Worm (Caenorhabditis elegans) whole organism, L4 larva: ENCODE data around the gene pho-9.

Experiments used
- D1046.2 ChIP-seq: fragments of 200-800 bp; sonication (Bioruptor generic); IDR thresholded peaks from 2 replicates; pipeline ENCODE4 v1.3.6; 2022; ENCODE audit warnings: missing genetic modification characterization, missing compliant biosample characterization
- F10B5.3 ChIP-seq: sonication (generic microtip); optimal IDR thresholded peaks from 2 replicates; lab custom pipeline; 2016; ENCODE audit warnings: mild to moderate bottlenecking, missing genetic modification characterization, missing compliant biosample characterization
- F26F4.8 ChIP-seq: fragments of 200-800 bp; sonication (Bioruptor generic); conservative IDR thresholded peaks from 2 replicates; pipeline ENCODE4 v1.3.6; 2022; ENCODE audit warnings: missing genetic modification characterization, missing compliant biosample characterization
- F37D6.2 ChIP-seq: sonication (generic microtip); optimal IDR thresholded peaks from 2 replicates; lab custom pipeline; 2016; ENCODE audit warnings: mild to moderate bottlenecking, missing genetic modification characterization, missing compliant biosample characterization
- F44E2.7 ChIP-seq: fragments of 200-800 bp; sonication (Bioruptor generic); IDR thresholded peaks from 2 replicates; pipeline ENCODE4 v2.1.2; 2022; ENCODE audit warnings: missing genetic modification characterization, missing compliant biosample characterization
- T20F7.1 ChIP-seq: fragments of 200-800 bp; sonication (Bioruptor generic); optimal IDR thresholded peaks from 2 replicates; lab custom pipeline; 2018; ENCODE audit warnings: mild to moderate bottlenecking, missing genetic modification characterization, missing compliant biosample characterization
- T26A8.4 ChIP-seq: fragments of 200-800 bp; sonication (Bioruptor generic); IDR thresholded peaks from 2 replicates; pipeline ENCODE4 v1.3.6; 2022; ENCODE audit warnings: missing genetic modification characterization, missing compliant biosample characterization
- Y105C5A.15 ChIP-seq: fragments of 200-800 bp; sonication (Bioruptor generic); IDR thresholded peaks from 2 replicates; pipeline ENCODE4 v1.3.6; 2022; ENCODE audit warnings: missing genetic modification characterization, missing compliant biosample characterization
- Y48G9A.11 ChIP-seq: fragments of 200-800 bp; sonication (Bioruptor generic); IDR thresholded peaks from 2 replicates; pipeline ENCODE4 v1.3.6; 2022; ENCODE audit warnings: missing genetic modification reagents, missing genetic modification characterization, missing compliant biosample characterization
- ZK337.2 ChIP-seq: fragments of 200-800 bp; sonication (Bioruptor generic); IDR thresholded peaks from 2 replicates; pipeline ENCODE4 v1.3.6; 2022; ENCODE audit warnings: missing genetic modification reagents, missing genetic modification characterization, missing compliant biosample characterization
- aha-1 ChIP-seq: fragments of 150-350 bp; peaks from one replicate; lab custom pipeline; 2014; ENCODE audit warnings: missing biosample characterization, missing genetic modification characterization
- ama-1 ChIP-seq: fragments of 150-350 bp; optimal IDR thresholded peaks from 2 replicates; lab custom pipeline; 2014; ENCODE audit warnings: inconsistent platforms, mixed read lengths
- attf-4 ChIP-seq: sonication (generic microtip); optimal IDR thresholded peaks from 3 replicates; lab custom pipeline; 2017; ENCODE audit warnings: missing biosample characterization, missing genetic modification characterization
- ceh-28 ChIP-seq: fragments of 150-350 bp; optimal IDR thresholded peaks from 2 replicates; lab custom pipeline; 2014; ENCODE audit warnings: missing biosample characterization, missing genetic modification reagents, missing genetic modification characterization
- ceh-32 ChIP-seq: sonication (generic microtip); optimal IDR thresholded peaks from 2 replicates; lab custom pipeline; 2016; ENCODE audit warnings: mild to moderate bottlenecking, missing genetic modification characterization, missing compliant biosample characterization; ENCODE audit not compliant: poor library complexity
- ceh-44 ChIP-seq: fragments of 200-800 bp; sonication (Bioruptor generic); IDR thresholded peaks from 2 replicates; pipeline ENCODE4 v1.3.6; 2022; ENCODE audit warnings: missing genetic modification reagents, missing genetic modification characterization, missing compliant biosample characterization
- ceh-82 ChIP-seq: sonication (generic microtip); optimal IDR thresholded peaks from 2 replicates; lab custom pipeline; 2017; ENCODE audit warnings: missing biosample characterization, missing genetic modification characterization
- cey-2 ChIP-seq: sonication (generic microtip); optimal IDR thresholded peaks from 3 replicates; lab custom pipeline; 2017; ENCODE audit warnings: missing genetic modification characterization, mild to moderate bottlenecking, missing compliant biosample characterization, antibody characterized with exemption, borderline replicate concordance; ENCODE audit not compliant: insufficient read depth
- ctbp-1 ChIP-seq: fragments of 200-800 bp; sonication (Bioruptor generic); IDR thresholded peaks from 2 replicates; pipeline ENCODE4 v1.3.6; 2022; ENCODE audit warnings: missing genetic modification reagents, missing genetic modification characterization, missing compliant biosample characterization
- daf-19 ChIP-seq: fragments of 200-800 bp; sonication (Bioruptor generic); conservative IDR thresholded peaks from 2 replicates; pipeline ENCODE4 v1.3.6; 2022; ENCODE audit warnings: missing genetic modification characterization, missing compliant biosample characterization
- daf-8 ChIP-seq: fragments of 200-800 bp; sonication (Bioruptor generic); IDR thresholded peaks from 2 replicates; pipeline ENCODE4 v1.3.6; 2022; ENCODE audit warnings: missing genetic modification characterization, missing compliant biosample characterization
- dve-1 ChIP-seq: sonication (generic microtip); optimal IDR thresholded peaks from 2 replicates; lab custom pipeline; 2017; ENCODE audit warnings: antibody characterized with exemption, mild to moderate bottlenecking, missing genetic modification characterization, missing compliant biosample characterization; ENCODE audit not compliant: insufficient read depth
- egl-27 ChIP-seq: sonication (generic microtip); optimal IDR thresholded peaks from 3 replicates; lab custom pipeline; 2017; ENCODE audit warnings: missing biosample characterization, missing genetic modification reagents, missing genetic modification characterization
- egl-43 ChIP-seq: fragments of 200-800 bp; sonication (Bioruptor generic); IDR thresholded peaks from 2 replicates; pipeline ENCODE4 v1.3.6; 2022; ENCODE audit warnings: missing genetic modification reagents, missing genetic modification characterization, missing compliant biosample characterization
- fkh-10 ChIP-seq: fragments of 150-350 bp; optimal IDR thresholded peaks from 2 replicates; lab custom pipeline; 2014; ENCODE audit warnings: missing biosample characterization, missing genetic modification reagents, missing genetic modification characterization
- hif-1 ChIP-seq, 2 experiments: sonication (generic microtip); optimal IDR thresholded peaks; 2 replicates each; lab custom pipeline; 2016 to 2017; ENCODE audit warnings: missing compliant biosample characterization in 2 of 2, missing genetic modification characterization in 2 of 2, missing genetic modification reagents in 2 of 2, missing genotype in 2 of 2, mild to moderate bottlenecking in 1 of 2
- hlh-11 ChIP-seq: fragments of 200-800 bp; sonication (Bioruptor generic); optimal IDR thresholded peaks from 2 replicates; lab custom pipeline; 2018; ENCODE audit warnings: mild to moderate bottlenecking, missing genetic modification characterization, missing compliant biosample characterization
- hlh-30 ChIP-seq: sonication (generic microtip); optimal IDR thresholded peaks from 2 replicates; lab custom pipeline; 2017; ENCODE audit warnings: antibody characterized with exemption, mild to moderate bottlenecking, missing genetic modification characterization, missing compliant biosample characterization; ENCODE audit not compliant: insufficient read depth
- lin-13 ChIP-seq: fragments of 150-350 bp; optimal IDR thresholded peaks from 2 replicates; lab custom pipeline; 2014; ENCODE audit warnings: missing biosample characterization, missing genetic modification reagents, missing genetic modification characterization
- lin-15B ChIP-seq: fragments of 150-350 bp; sonication (generic microtip); optimal IDR thresholded peaks from 3 replicates; lab custom pipeline; 2014; ENCODE audit warnings: missing biosample characterization, missing genetic modification characterization
- lin-29 ChIP-seq: fragments of 200-800 bp; sonication (Bioruptor generic); IDR thresholded peaks from 2 replicates; pipeline ENCODE4 v1.3.6; 2022; ENCODE audit warnings: missing genetic modification reagents, missing genetic modification characterization, missing compliant biosample characterization
- lin-38 ChIP-seq: fragments of 200-800 bp; sonication (Bioruptor generic); IDR thresholded peaks from 2 replicates; pipeline ENCODE4 v1.3.6; 2022; ENCODE audit warnings: missing genetic modification reagents, missing genetic modification characterization, missing compliant biosample characterization
- lin-39 ChIP-seq: fragments of 150-350 bp; optimal IDR thresholded peaks from 2 replicates; lab custom pipeline; 2014; ENCODE audit warnings: missing biosample characterization, missing genetic modification reagents, missing genetic modification characterization
- lir-3 ChIP-seq: sonication (generic microtip); optimal IDR thresholded peaks from 2 replicates; lab custom pipeline; 2016; ENCODE audit warnings: mild to moderate bottlenecking, missing genetic modification characterization, missing compliant biosample characterization
- lsy-2 ChIP-seq, 2 experiments: fragments of 150-350 bp in 1 of 2; sonication (generic microtip) in 1 of 2; optimal IDR thresholded peaks; 2 replicates each; lab custom pipeline; 2014 to 2017; ENCODE audit warnings: missing biosample characterization in 2 of 2, missing genetic modification characterization in 2 of 2
- mdt-29 ChIP-seq: fragments of 200-800 bp; sonication (Bioruptor generic); IDR thresholded peaks from 2 replicates; pipeline ENCODE4 v1.3.6; 2022; ENCODE audit warnings: missing genetic modification reagents, missing genetic modification characterization, missing compliant biosample characterization
- mep-1 ChIP-seq: fragments of 150-350 bp; sonication (generic microtip); optimal IDR thresholded peaks from 3 replicates; lab custom pipeline; 2014; ENCODE audit warnings: missing biosample characterization, missing genetic modification characterization
- mxl-2 ChIP-seq: fragments of 200-800 bp; sonication (Bioruptor generic); conservative IDR thresholded peaks from 2 replicates; pipeline ENCODE4 v1.3.6; 2022; ENCODE audit warnings: missing genetic modification reagents, missing genetic modification characterization, missing compliant biosample characterization
- nhr-11 ChIP-seq: fragments of 150-350 bp; optimal IDR thresholded peaks from 2 replicates; lab custom pipeline; 2014; ENCODE audit warnings: missing biosample characterization, missing genetic modification characterization
- nhr-237 ChIP-seq: sonication (generic microtip); optimal IDR thresholded peaks from 2 replicates; lab custom pipeline; 2017; ENCODE audit warnings: missing biosample characterization, missing genetic modification characterization
- nhr-28 ChIP-seq: fragments of 150-350 bp; optimal IDR thresholded peaks from 2 replicates; lab custom pipeline; 2014; ENCODE audit warnings: missing biosample characterization, missing genetic modification characterization
- nhr-42 ChIP-seq: fragments of 200-800 bp; sonication (Bioruptor generic); IDR thresholded peaks from 2 replicates; pipeline ENCODE4 v1.3.6; 2022; ENCODE audit warnings: missing genetic modification characterization, missing compliant biosample characterization
- nhr-6 ChIP-seq: fragments of 150-350 bp; optimal IDR thresholded peaks from 2 replicates; lab custom pipeline; 2014; ENCODE audit warnings: missing biosample characterization, missing genetic modification characterization
- nhr-77 ChIP-seq: fragments of 150-350 bp; optimal IDR thresholded peaks from 2 replicates; lab custom pipeline; 2014; ENCODE audit warnings: missing biosample characterization, missing genetic modification characterization
- saeg-2 ChIP-seq: fragments of 200-800 bp; sonication (Bioruptor generic); IDR thresholded peaks from 2 replicates; pipeline ENCODE4 v1.3.6; 2022; ENCODE audit warnings: missing genetic modification reagents, missing genetic modification characterization, missing compliant biosample characterization
- sdz-12 ChIP-seq: fragments of 200-800 bp; sonication (Bioruptor generic); optimal IDR thresholded peaks from 2 replicates; lab custom pipeline; 2018; ENCODE audit warnings: mild to moderate bottlenecking, missing genetic modification characterization, missing compliant biosample characterization
- set-16 ChIP-seq: fragments of 200-800 bp; sonication (Bioruptor generic); IDR thresholded peaks from 2 replicates; pipeline ENCODE4 v1.3.6; 2022; ENCODE audit warnings: missing genetic modification reagents, missing genetic modification characterization, missing compliant biosample characterization
- skn-1 ChIP-seq: fragments of 150-350 bp; optimal IDR thresholded peaks from 2 replicates; lab custom pipeline; 2014; ENCODE audit warnings: missing biosample characterization, missing genetic modification characterization
- tra-1 ChIP-seq: fragments of 200-800 bp; sonication (Bioruptor generic); IDR thresholded peaks from 2 replicates; pipeline ENCODE4 v1.3.6; 2022; ENCODE audit warnings: missing genetic modification reagents, missing genetic modification characterization, missing compliant biosample characterization
- unc-39 ChIP-seq: sonication (generic microtip); optimal IDR thresholded peaks from 2 replicates; lab custom pipeline; 2017; ENCODE audit warnings: missing biosample characterization, missing genetic modification characterization
- vab-7 ChIP-seq: fragments of 200-800 bp; sonication (Bioruptor generic); IDR thresholded peaks from 2 replicates; pipeline ENCODE4 v1.3.6; 2022; ENCODE audit warnings: missing genetic modification reagents, missing genetic modification characterization, missing compliant biosample characterization
- zip-11 ChIP-seq: fragments of 200-800 bp; sonication (Bioruptor generic); IDR thresholded peaks from 2 replicates; pipeline ENCODE4 v1.3.6; 2022; ENCODE audit warnings: missing genetic modification characterization, missing compliant biosample characterization

pho-9 gene

DNA sequence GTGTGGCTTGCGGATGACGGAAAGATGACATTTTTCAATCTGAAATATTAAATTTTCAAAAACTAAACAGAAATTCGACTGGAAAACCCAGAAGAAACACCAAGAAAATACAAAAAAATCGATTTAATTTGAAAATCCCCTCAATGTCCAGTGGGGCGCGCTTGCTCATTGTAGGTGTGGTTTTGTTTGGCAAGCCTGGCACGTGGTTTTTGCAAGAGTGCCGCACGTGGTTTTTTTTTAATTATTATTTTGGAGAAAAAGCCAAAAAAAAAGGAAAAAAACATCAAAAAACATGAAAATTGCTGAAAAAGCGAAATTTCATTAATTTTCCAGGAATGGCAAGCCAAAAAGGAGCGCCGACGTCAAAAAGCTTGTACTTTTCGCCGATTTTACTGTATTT is 8.0 kb upstream of the pho-9 start, which contains the start of gene swsn-3 (continued):
- TF ChIP-seq T20F7.1 = no peak
- no peak for TF ChIP-seq tra-1 (GFP tag; lab: Robert Waterston, UW)
- TF ChIP-seq skn-1 = no peak
- peak; percentile 74 for TF ChIP-seq ctbp-1 (GFP tag; lab: Robert Waterston, UW)
- TF ChIP-seq daf-8 (GFP tag; lab: Robert Waterston, UW) = no peak
- no peak for TF ChIP-seq attf-4
- no peak for TF ChIP-seq mdt-29 (GFP tag; lab: Robert Waterston, UW)
- no peak for TF ChIP-seq saeg-2 (GFP tag; lab: Robert Waterston, UW)
- peak; percentile 64 for TF ChIP-seq Y48G9A.11
- peak; percentile 60 for TF ChIP-seq hlh-11 (tag; lab: Kevin White, UChicago)
- no peak for TF ChIP-seq daf-19
- TF ChIP-seq ceh-28 (tag; lab: Kevin White, UChicago) = peak; percentile 53
- no peak for TF ChIP-seq ama-1 (lab: Kevin White, UChicago)
- 0 out of 2 replicates have a peak, but pooled peaks have one; percentile 32 for TF ChIP-seq nhr-42 (GFP tag; lab: Robert Waterston, UW)
- peak; percentile 18 for TF ChIP-seq fkh-10 (GFP tag; lab: Kevin White, UChicago)
- TF ChIP-seq cey-2 (tag; lab: Kevin White, UChicago) = no peak
- TF ChIP-seq unc-39 = no peak
- TF ChIP-seq zip-11 (GFP tag; lab: Robert Waterston, UW) = no peak
- no peak for TF ChIP-seq ceh-82 (tag; lab: Kevin White, UChicago)
- peak; percentile 13 for TF ChIP-seq F10B5.3 (tag; lab: Kevin White, UChicago)
- TF ChIP-seq lsy-2 (tag; optimal IDR thresholded peaks at IDR 0.05; lab: Kevin White, UChicago) = peak; percentile 20 to 94
- TF ChIP-seq aha-1 (tag; lab: Kevin White, UChicago) = no peak
- peak; percentile 93 for TF ChIP-seq nhr-6
- peak in 1 of 2 experiments; percentile 68 for TF ChIP-seq hif-1 (tag; optimal IDR thresholded peaks at IDR 0.05; lab: Kevin White, UChicago)
- peak; percentile 97 for TF ChIP-seq lin-38 (GFP tag; lab: Robert Waterston, UW)
- peak; percentile 86 for TF ChIP-seq lin-13 (GFP tag; lab: Kevin White, UChicago)
- TF ChIP-seq T26A8.4 = peak; percentile 73
- peak; percentile 74 for TF ChIP-seq lin-15B (tag; lab: Kevin White, UChicago)
- peak; percentile 16 for TF ChIP-seq sdz-12
- TF ChIP-seq D1046.2 = no peak
- TF ChIP-seq F44E2.7 = no peak
- TF ChIP-seq ZK337.2 (GFP tag; lab: Robert Waterston, UW) = no peak
- no peak for TF ChIP-seq set-16 (GFP tag; lab: Robert Waterston, UW)
- peak; percentile 86 for TF ChIP-seq dve-1 (tag; lab: Kevin White, UChicago)
- TF ChIP-seq nhr-11 (tag; lab: Kevin White, UChicago) = peak; percentile 7
- TF ChIP-seq nhr-28 (tag; lab: Kevin White, UChicago) = peak; percentile 53
- TF ChIP-seq ceh-32 (tag; lab: Kevin White, UChicago) = no peak
- TF ChIP-seq Y105C5A.15 (GFP tag; lab: Robert Waterston, UW) = peak; percentile 70; the same call in 1 of the 2 replicates
- TF ChIP-seq ceh-44 = no peak
- no peak for TF ChIP-seq egl-43
- TF ChIP-seq F37D6.2 (tag; lab: Kevin White, UChicago) = peak; percentile 65
- 0 out of 2 replicates have a peak, but pooled peaks have one; percentile 19 for TF ChIP-seq mxl-2 (GFP tag; lab: Robert Waterston, UW)
- peak; percentile 91 for TF ChIP-seq mep-1 (tag; lab: Kevin White, UChicago)
- no peak for TF ChIP-seq nhr-237
- TF ChIP-seq hlh-30 (tag; lab: Kevin White, UChicago) = peak; percentile 87
- no peak for TF ChIP-seq lin-39
- TF ChIP-seq lin-29 (GFP tag; lab: Robert Waterston, UW) = no peak
- no peak for TF ChIP-seq lir-3 (tag; lab: Kevin White, UChicago)
- peak; percentile 65 for TF ChIP-seq nhr-77 (tag; lab: Kevin White, UChicago)
- TF ChIP-seq vab-7 = peak; percentile 74
- no peak for TF ChIP-seq egl-27 (tag; lab: Kevin White, UChicago)
- no peak for TF ChIP-seq F26F4.8
